Worm (Caenorhabditis elegans) whole organism, L3 larva: ENCODE measurements around the gene plpp-1.3.

Source experiments
- R02D3.7 ChIP-seq: fragments of 150-350 bp; optimal IDR thresholded peaks from 2 replicates; lab custom pipeline; 2014; ENCODE audit warnings: missing biosample characterization, missing genetic modification characterization
- ZK546.5 ChIP-seq: sonication (generic microtip); optimal IDR thresholded peaks from 2 replicates; lab custom pipeline; 2017; ENCODE audit warnings: missing biosample characterization, missing genetic modification characterization
- aly-2 ChIP-seq: fragments of 150-350 bp; optimal IDR thresholded peaks from 2 replicates; lab custom pipeline; 2014; ENCODE audit warnings: missing biosample characterization, missing genetic modification characterization
- ama-1 ChIP-seq: fragments of 150-350 bp; optimal IDR thresholded peaks from 2 replicates; lab custom pipeline; 2018
- ceh-16 ChIP-seq: sonication (generic microtip); optimal IDR thresholded peaks from 2 replicates; lab custom pipeline; 2017; ENCODE audit warnings: missing biosample characterization, missing genetic modification characterization
- ceh-28 ChIP-seq: fragments of 150-350 bp; optimal IDR thresholded peaks from 2 replicates; lab custom pipeline; 2014; ENCODE audit warnings: missing biosample characterization, missing genetic modification reagents, missing genetic modification characterization
- ceh-82 ChIP-seq: fragments of 150-350 bp; optimal IDR thresholded peaks from 2 replicates; lab custom pipeline; 2014; ENCODE audit warnings: missing biosample characterization, missing genetic modification characterization
- daf-12 ChIP-seq: fragments of 150-350 bp; optimal IDR thresholded peaks from 2 replicates; lab custom pipeline; 2014; ENCODE audit warnings: missing biosample characterization, missing genetic modification reagents, missing genetic modification characterization
- egl-27 ChIP-seq: sonication (generic microtip); optimal IDR thresholded peaks from 4 replicates; lab custom pipeline; 2017; ENCODE audit warnings: missing biosample characterization, missing genetic modification reagents, missing genetic modification characterization
- egl-5 ChIP-seq: fragments of 150-350 bp; optimal IDR thresholded peaks from 2 replicates; lab custom pipeline; 2017; ENCODE audit warnings: missing biosample characterization, missing genetic modification reagents, missing genetic modification characterization, inconsistent platforms
- elt-1 ChIP-seq: fragments of 150-350 bp; optimal IDR thresholded peaks from 2 replicates; lab custom pipeline; 2014; ENCODE audit warnings: missing biosample characterization, missing genetic modification characterization
- elt-2 ChIP-seq: sonication (generic microtip); optimal IDR thresholded peaks from 2 replicates; lab custom pipeline; 2016; ENCODE audit warnings: missing genetic modification reagents, mild to moderate bottlenecking, missing genetic modification characterization, missing compliant biosample characterization
- elt-3 ChIP-seq, 3 experiments: fragments of 150-350 bp in 1 of 3; sonication (generic microtip) in 2 of 3; optimal IDR thresholded peaks; 2 replicates in 2 of 3; 4 replicates in 1 of 3; lab custom pipeline; 2014 to 2017; ENCODE audit warnings: missing biosample characterization in 3 of 3, missing genetic modification characterization in 3 of 3
- fkh-10 ChIP-seq: sonication (generic microtip); optimal IDR thresholded peaks from 2 replicates; lab custom pipeline; 2017; ENCODE audit warnings: missing biosample characterization, missing genetic modification reagents, missing genetic modification characterization
- fos-1 ChIP-seq: fragments of 150-350 bp; optimal IDR thresholded peaks from 2 replicates; lab custom pipeline; 2014; ENCODE audit warnings: missing biosample characterization, missing genetic modification characterization
- hmg-11 ChIP-seq: sonication (generic microtip); optimal IDR thresholded peaks from 2 replicates; lab custom pipeline; 2016; ENCODE audit warnings: missing genetic modification characterization, missing compliant biosample characterization
- jun-1 ChIP-seq: fragments of 150-350 bp; optimal IDR thresholded peaks from 2 replicates; lab custom pipeline; 2014; ENCODE audit warnings: missing biosample characterization, missing genetic modification reagents, missing genetic modification characterization
- lin-39 ChIP-seq: fragments of 150-350 bp; optimal IDR thresholded peaks from 2 replicates; lab custom pipeline; 2018; ENCODE audit warnings: missing biosample characterization, missing genetic modification reagents, missing genetic modification characterization
- lsy-12 ChIP-seq: sonication (generic microtip); optimal IDR thresholded peaks from 2 replicates; lab custom pipeline; 2016; ENCODE audit warnings: mild to moderate bottlenecking, missing genetic modification characterization, missing compliant biosample characterization
- mdl-1 ChIP-seq: fragments of 150-350 bp; optimal IDR thresholded peaks from 2 replicates; lab custom pipeline; 2014; ENCODE audit warnings: missing biosample characterization, missing genetic modification characterization
- mml-1 ChIP-seq: fragments of 150-350 bp; sonication (generic microtip); optimal IDR thresholded peaks from 3 replicates; lab custom pipeline; 2014; ENCODE audit warnings: missing biosample characterization, missing genetic modification characterization
- nhr-11 ChIP-seq: fragments of 150-350 bp; optimal IDR thresholded peaks from 2 replicates; lab custom pipeline; 2014; ENCODE audit warnings: missing biosample characterization, missing genetic modification characterization
- nhr-12 ChIP-seq: fragments of 150-350 bp; optimal IDR thresholded peaks from 2 replicates; lab custom pipeline; 2014; ENCODE audit warnings: missing biosample characterization, missing genetic modification characterization
- nhr-23 ChIP-seq: fragments of 150-350 bp; optimal IDR thresholded peaks from 2 replicates; lab custom pipeline; 2014; ENCODE audit warnings: missing biosample characterization, missing genetic modification reagents, missing genetic modification characterization
- nhr-237 ChIP-seq: fragments of 150-350 bp; optimal IDR thresholded peaks from 2 replicates; lab custom pipeline; 2014; ENCODE audit warnings: missing biosample characterization, missing genetic modification characterization
- nhr-25 ChIP-seq: sonication (generic microtip); optimal IDR thresholded peaks from 2 replicates; lab custom pipeline; 2017; ENCODE audit warnings: missing biosample characterization, missing genetic modification characterization
- nhr-28 ChIP-seq: fragments of 150-350 bp; optimal IDR thresholded peaks from 2 replicates; lab custom pipeline; 2014; ENCODE audit warnings: missing biosample characterization, missing genetic modification characterization
- nhr-43 ChIP-seq: sonication (generic microtip); optimal IDR thresholded peaks from 2 replicates; lab custom pipeline; 2016; ENCODE audit warnings: mild to moderate bottlenecking, missing genetic modification characterization, missing compliant biosample characterization; ENCODE audit not compliant: poor library complexity, severe bottlenecking
- nhr-67 ChIP-seq: fragments of 150-350 bp; optimal IDR thresholded peaks from 2 replicates; lab custom pipeline; 2014; ENCODE audit warnings: missing biosample characterization, missing genetic modification characterization
- nhr-76 ChIP-seq: fragments of 150-350 bp; sonication (generic microtip); optimal IDR thresholded peaks from 5 replicates; lab custom pipeline; 2014; ENCODE audit warnings: missing biosample characterization, missing genetic modification characterization
- nhr-77 ChIP-seq: fragments of 150-350 bp; optimal IDR thresholded peaks from 2 replicates; lab custom pipeline; 2014; ENCODE audit warnings: missing biosample characterization, missing genetic modification characterization
- pha-4 ChIP-seq: fragments of 150-350 bp; optimal IDR thresholded peaks from 2 replicates; lab custom pipeline; 2014; ENCODE audit warnings: missing biosample characterization, missing genetic modification reagents, missing genetic modification characterization
- pqm-1 ChIP-seq: fragments of 150-350 bp; optimal IDR thresholded peaks from 2 replicates; lab custom pipeline; 2017; ENCODE audit warnings: missing biosample characterization, missing genetic modification characterization, inconsistent platforms
- sea-2 ChIP-seq: fragments of 150-350 bp; sonication (generic microtip); optimal IDR thresholded peaks from 4 replicates; lab custom pipeline; 2014; ENCODE audit warnings: missing biosample characterization, missing genetic modification reagents, missing genetic modification characterization
- skn-1 ChIP-seq: fragments of 150-350 bp; optimal IDR thresholded peaks from 2 replicates; lab custom pipeline; 2014; ENCODE audit warnings: missing biosample characterization, missing genetic modification characterization
- snpc-4 ChIP-seq: fragments of 150-350 bp; optimal IDR thresholded peaks from 2 replicates; lab custom pipeline; 2014; ENCODE audit warnings: missing biosample characterization, missing genetic modification characterization
- tbx-2 ChIP-seq: sonication (generic microtip); optimal IDR thresholded peaks from 2 replicates; lab custom pipeline; 2016; ENCODE audit warnings: mild to moderate bottlenecking, missing genetic modification characterization, missing compliant biosample characterization
- unc-62 ChIP-seq: fragments of 150-350 bp; sonication (generic microtip); optimal IDR thresholded peaks from 4 replicates; lab custom pipeline; 2014; ENCODE audit warnings: missing biosample characterization, missing genetic modification reagents, missing genetic modification characterization
- ztf-11 ChIP-seq: fragments of 150-350 bp; optimal IDR thresholded peaks from 2 replicates; lab custom pipeline; 2014; ENCODE audit warnings: missing biosample characterization, missing genetic modification characterization
- ztf-4 ChIP-seq: fragments of 150-350 bp; optimal IDR thresholded peaks from 2 replicates; lab custom pipeline; 2014; ENCODE audit warnings: missing biosample characterization, missing genetic modification characterization

Gene plpp-1.3

DNA sequence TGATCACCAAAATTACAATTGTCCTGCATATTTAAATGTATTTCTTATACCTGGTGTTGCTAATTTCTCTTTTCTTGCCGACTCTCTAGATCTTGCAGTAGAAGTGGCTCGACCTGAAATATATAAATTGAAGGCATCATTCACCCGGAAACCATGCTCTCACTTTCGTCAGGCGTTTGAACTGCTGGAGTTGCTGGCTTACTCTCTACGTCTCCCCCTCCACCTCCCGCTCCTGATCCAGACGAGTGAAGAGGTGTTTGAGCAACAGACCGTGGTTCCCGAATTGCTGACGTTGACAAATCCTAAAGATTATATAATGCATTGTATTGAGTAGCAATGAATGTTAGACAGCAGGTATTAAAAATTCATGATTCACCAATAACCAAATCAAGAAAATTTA is 24.9 kb upstream of the plpp-1.3 start:
- TF ChIP-seq lsy-12 (tag; lab: Kevin White, UChicago): no peak
- no peak for TF ChIP-seq ztf-4
- no peak for TF ChIP-seq elt-3 (tag; optimal IDR thresholded peaks at IDR 0.05; lab: Kevin White, UChicago)
- TF ChIP-seq egl-5: no peak
- no peak for TF ChIP-seq nhr-67 (tag; lab: Kevin White, UChicago)
- no peak for TF ChIP-seq snpc-4 (tag; lab: Kevin White, UChicago)
- TF ChIP-seq nhr-76 (tag; lab: Kevin White, UChicago): no peak
- no peak for TF ChIP-seq ceh-28 (tag; lab: Kevin White, UChicago)
- TF ChIP-seq elt-2 (tag; lab: Kevin White, UChicago): no peak
- no peak for TF ChIP-seq unc-62
- no peak for TF ChIP-seq ama-1
- no peak for TF ChIP-seq aly-2

DNA sequence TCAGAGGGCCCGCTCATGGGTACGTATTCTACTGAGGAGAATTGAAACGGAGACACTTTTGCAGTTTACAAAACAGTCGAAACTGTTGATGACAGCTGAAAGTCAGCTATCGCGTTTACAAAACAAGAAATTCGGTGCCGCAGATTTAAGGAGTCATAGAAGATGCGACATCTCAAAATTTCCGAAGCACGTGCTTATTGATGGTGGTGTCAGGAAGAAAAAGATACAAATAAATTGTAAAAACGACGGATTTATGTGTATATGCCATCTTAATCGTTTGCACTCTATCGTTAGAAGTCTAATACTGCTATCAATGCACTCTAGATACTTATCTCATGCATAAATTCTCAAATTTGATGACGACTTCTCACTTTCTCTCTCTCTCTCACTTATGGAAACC is 20.9 kb upstream of the plpp-1.3 start, which contains the start of gene F13E6.2:
TSS of gene F13E6.2 (minus strand) at position 101 of the 400 bp plus-strand sequence.
- TF ChIP-seq tbx-2 (tag; lab: Kevin White, UChicago): no peak
- no peak for TF ChIP-seq nhr-12 (tag; lab: Kevin White, UChicago)
- TF ChIP-seq elt-1 (tag; lab: Kevin White, UChicago): no peak
- no peak for TF ChIP-seq fos-1

DNA sequence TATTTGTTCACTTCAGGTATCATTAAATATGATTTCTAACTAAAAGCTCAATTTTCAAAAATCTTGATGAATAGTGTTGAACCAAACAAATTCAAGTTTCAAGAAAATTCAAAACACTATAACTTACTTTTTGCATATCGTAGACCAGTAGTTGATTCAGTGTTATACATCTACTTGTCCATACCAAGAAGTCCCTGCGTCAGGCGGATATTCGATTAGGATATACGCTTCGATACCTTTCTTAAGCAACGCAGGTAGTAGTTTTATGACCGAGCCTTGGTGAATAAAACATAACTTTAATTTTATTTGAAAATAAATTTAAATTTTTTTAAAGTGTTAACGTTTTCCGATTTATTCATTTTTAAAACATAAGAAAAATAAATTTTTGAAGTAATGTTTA is 19.7 kb upstream of the plpp-1.3 start:
- no peak for TF ChIP-seq daf-12 (tag; lab: Kevin White, UChicago)
- no peak for TF ChIP-seq skn-1
- no peak for TF ChIP-seq tbx-2 (tag; lab: Kevin White, UChicago)
- TF ChIP-seq mml-1 (tag; lab: Kevin White, UChicago): no peak
- peak; percentile 26 for TF ChIP-seq ama-1
- no peak for TF ChIP-seq lsy-12 (tag; lab: Kevin White, UChicago)
- peak; percentile 18 for TF ChIP-seq nhr-43 (tag; lab: Kevin White, UChicago)
- TF ChIP-seq lin-39: no peak

DNA sequence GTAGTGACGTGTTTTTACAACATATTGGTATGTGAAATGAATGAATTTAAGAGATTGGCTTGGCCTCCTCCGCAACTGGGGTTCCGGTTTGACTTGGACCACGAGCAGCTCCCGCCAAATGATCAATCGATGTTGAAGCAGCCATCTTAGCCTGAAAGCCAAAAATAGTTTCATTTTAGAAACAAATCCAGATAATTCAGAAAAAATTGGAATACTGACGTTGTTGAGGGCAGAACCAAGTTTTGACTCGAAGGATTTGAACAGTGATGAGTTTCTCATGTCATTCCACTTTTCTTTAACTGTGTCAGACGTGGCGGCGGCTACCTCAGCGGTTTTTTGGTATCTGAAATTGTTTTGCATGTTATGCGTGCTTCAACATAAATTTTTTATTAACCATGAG is 19.2 kb upstream of the plpp-1.3 start:
- TF ChIP-seq hmg-11: no peak
- no peak for TF ChIP-seq nhr-237 (tag; lab: Kevin White, UChicago)
- TF ChIP-seq mml-1 (tag; lab: Kevin White, UChicago): no peak
- no peak for TF ChIP-seq egl-27 (tag; lab: Kevin White, UChicago)
- no peak for TF ChIP-seq ztf-4
- TF ChIP-seq nhr-77 (tag; lab: Kevin White, UChicago): no peak
- TF ChIP-seq mdl-1 (tag; lab: Kevin White, UChicago): no peak
- no peak for TF ChIP-seq sea-2 (GFP tag; lab: Kevin White, UChicago)
- no peak for TF ChIP-seq R02D3.7 (tag; lab: Kevin White, UChicago)
- TF ChIP-seq ceh-82 (tag; lab: Kevin White, UChicago): no peak
- TF ChIP-seq, all 47 proteins: peak for 0

DNA sequence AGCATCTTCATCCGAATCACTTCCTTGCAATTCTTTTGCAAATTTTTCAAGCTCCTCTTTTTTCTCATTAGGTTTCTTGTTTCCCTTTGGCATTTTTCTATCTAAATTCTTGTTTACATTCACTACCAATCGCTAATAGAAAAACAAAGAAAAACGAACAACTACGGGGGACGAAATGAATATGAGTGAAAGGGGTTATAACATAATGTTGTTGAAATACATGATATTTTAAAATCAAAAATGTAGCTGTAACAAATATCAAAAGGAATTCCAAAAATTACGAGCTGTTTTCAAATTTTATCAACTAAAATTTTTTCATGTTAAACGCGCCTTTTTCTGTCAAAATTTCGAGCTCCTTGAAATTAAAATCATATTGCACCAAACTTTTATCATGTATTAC is 18.1 kb upstream of the plpp-1.3 start, which contains the start of gene F13E6.1:
TSS of gene F13E6.1 (minus strand) at position 101 of the 400 bp plus-strand sequence.
- TF ChIP-seq nhr-237 (tag; lab: Kevin White, UChicago): no peak
- TF ChIP-seq sea-2 (GFP tag; lab: Kevin White, UChicago): no peak
- TF ChIP-seq ceh-16 (tag; lab: Kevin White, UChicago): no peak
- TF ChIP-seq nhr-25: no peak
- TF ChIP-seq nhr-43 (tag; lab: Kevin White, UChicago): no peak
- TF ChIP-seq unc-62: no peak
- TF ChIP-seq nhr-76 (tag; lab: Kevin White, UChicago): no peak
- TF ChIP-seq jun-1 (tag; lab: Kevin White, UChicago): no peak
- TF ChIP-seq ceh-82 (tag; lab: Kevin White, UChicago): no peak
- no peak for TF ChIP-seq ceh-28 (tag; lab: Kevin White, UChicago)

DNA sequence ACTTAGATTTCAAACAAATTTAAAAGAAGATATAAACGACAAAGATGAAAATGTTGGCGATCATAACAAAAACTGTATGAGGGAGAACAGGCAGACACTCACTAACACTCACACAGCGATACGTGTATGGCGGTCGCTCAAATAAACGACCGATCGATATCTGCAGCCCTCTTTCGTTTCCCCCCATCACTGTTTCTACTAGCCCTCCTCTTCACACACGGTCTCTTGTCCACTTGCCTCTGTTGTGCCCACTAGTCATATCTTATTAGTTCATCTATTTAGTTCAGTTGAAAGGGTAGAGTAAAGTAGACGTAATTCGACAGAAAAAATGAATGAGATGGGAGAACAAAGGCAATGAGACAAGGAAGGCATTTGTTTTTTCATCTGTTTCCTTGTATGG is 17.6 kb upstream of the plpp-1.3 start:
- TF ChIP-seq egl-27 (tag; lab: Kevin White, UChicago) (no peak), nhr-23 (tag; lab: Kevin White, UChicago) (peak; percentile 79), ztf-11 (tag; lab: Kevin White, UChicago) (no peak), nhr-12 (tag; lab: Kevin White, UChicago) (no peak), fkh-10 (GFP tag; lab: Kevin White, UChicago) (no peak), egl-5 (no peak), pha-4 (peak; percentile 56), ama-1 (no peak), elt-3 (tag; optimal IDR thresholded peaks at IDR 0.05; lab: Kevin White, UChicago) (peak in 1 of 3 experiments; percentile 43), nhr-77 (tag; lab: Kevin White, UChicago) (no peak), ZK546.5 (no peak), nhr-11 (tag; lab: Kevin White, UChicago) (no peak), ztf-4 (peak; percentile 11), tbx-2 (tag; lab: Kevin White, UChicago) (peak; percentile 14), nhr-67 (tag; lab: Kevin White, UChicago) (no peak), snpc-4 (tag; lab: Kevin White, UChicago) (no peak), elt-2 (tag; lab: Kevin White, UChicago) (peak; percentile 20), nhr-28 (tag; lab: Kevin White, UChicago) (no peak), aly-2 (no peak), nhr-76 (tag; lab: Kevin White, UChicago) (no peak), pqm-1 (tag; lab: Kevin White, UChicago) (no peak), lin-39 (peak; percentile 10), hmg-11 (peak; percentile 77), sea-2 (GFP tag; lab: Kevin White, UChicago) (no peak), R02D3.7 (tag; lab: Kevin White, UChicago) (no peak), ceh-16 (tag; lab: Kevin White, UChicago) (no peak), nhr-43 (tag; lab: Kevin White, UChicago) (peak; percentile 6), ceh-28 (tag; lab: Kevin White, UChicago) (peak; percentile 81)
